Fruit fly (Drosophila melanogaster): ENCODE results near the gene Ranbp21.

DNA sequence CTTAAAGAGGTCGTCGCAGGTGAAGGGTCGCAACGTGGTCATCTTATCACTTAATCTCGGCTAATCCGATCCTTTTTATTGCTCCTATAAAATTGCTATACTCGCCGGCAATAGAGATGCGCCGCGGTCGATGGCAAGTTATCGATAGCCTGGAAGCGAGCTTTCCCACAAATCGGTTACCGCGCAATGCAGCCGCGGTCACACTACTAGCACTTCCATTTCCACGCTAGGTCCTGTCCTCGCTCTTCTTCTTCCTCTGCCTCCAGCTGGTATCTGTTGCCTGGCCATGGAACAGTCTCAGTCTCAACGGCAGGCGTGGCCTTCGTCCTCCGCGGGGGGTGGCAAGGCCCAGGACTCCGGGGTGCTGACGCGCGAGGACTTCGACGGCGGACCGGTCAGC, 29.1 kb downstream of the Ranbp21 start, which contains the start of the genes Naa20A and MKP-4:
- no peak for TF ChIP-seq Sox102F (GFP tag; optimal IDR thresholded peaks at IDR 0.05)
- no peak for TF ChIP-seq CG11294 (GFP tag; IDR thresholded peaks at IDR 0.05)
- TF ChIP-seq CG6792 (GFP tag; optimal IDR thresholded peaks at IDR 0.05), result no peak
- TF ChIP-seq esn (GFP tag; optimal IDR thresholded peaks at IDR 0.05), result peak; percentile 15
- no peak for TF ChIP-seq CG16779 (tag; optimal IDR thresholded peaks at IDR 0.05)
- no peak for TF ChIP-seq Ets96B (tag; optimal IDR thresholded peaks at IDR 0.05)

All from whole organism, prepupa.